Worm (Caenorhabditis elegans): ENCODE results near the gene T25B9.9.
"Not testable (repeated sequence)": the region's sequence is repeated elsewhere in the genome, so short reads cannot be mapped to it uniquely, and the experiment has no call there.

The T25B9.9 gene

DNA sequence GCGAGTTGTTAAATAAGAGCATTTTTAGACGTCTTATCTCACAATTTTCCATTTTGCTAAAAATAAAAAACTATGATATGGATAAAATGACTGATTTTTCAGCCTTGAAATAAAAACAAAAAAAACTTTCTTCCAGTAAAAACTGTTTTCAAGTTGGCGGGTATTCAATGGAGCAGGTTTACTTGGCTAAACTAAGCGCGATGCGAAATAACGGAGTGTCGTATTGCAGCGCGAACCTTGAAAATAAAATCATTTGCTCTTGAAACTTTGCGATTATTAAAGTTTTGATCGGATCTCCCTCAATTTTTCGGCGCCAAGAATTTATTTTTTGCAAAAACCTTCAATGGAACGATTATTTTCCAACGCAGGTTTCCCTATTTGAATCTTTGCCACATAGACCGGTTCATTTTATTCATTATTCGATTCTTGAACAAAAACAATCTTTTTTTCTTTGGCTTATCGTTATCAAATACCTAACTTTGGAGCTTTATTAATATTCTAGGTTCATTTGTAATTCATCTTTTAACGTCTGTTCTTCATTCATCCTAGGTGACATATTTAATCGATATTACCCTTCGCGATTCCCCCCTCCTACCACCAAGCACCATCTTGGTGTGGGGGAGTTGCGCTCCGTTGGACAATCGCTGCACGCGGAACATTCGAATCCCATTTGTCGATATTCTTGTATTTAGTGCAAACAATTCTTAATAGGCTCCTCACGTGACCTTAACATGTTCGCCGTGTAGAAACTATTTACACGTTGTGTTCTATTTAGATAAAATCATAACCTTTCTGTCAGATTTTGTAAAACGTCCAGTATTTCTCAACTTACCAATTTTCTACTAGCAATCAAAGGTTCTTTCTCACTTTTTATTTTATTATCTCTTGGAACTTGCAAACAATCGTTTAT, 34.7 kb upstream of the T25B9.9 start, which contains the start of the genes orc-5 and cyb-1 (continued):
- TF ChIP-seq jun-1 (tag; optimal IDR thresholded peaks at IDR 0.05) (no peak), hmg-11 (tag; optimal IDR thresholded peaks at IDR 0.05) (peak; percentile 46), ceh-16 (tag; optimal IDR thresholded peaks at IDR 0.05) (no peak), ama-1 (optimal IDR thresholded peaks at IDR 0.05) (no peak), eor-1 (tag; optimal IDR thresholded peaks at IDR 0.05) (no peak)

DNA sequence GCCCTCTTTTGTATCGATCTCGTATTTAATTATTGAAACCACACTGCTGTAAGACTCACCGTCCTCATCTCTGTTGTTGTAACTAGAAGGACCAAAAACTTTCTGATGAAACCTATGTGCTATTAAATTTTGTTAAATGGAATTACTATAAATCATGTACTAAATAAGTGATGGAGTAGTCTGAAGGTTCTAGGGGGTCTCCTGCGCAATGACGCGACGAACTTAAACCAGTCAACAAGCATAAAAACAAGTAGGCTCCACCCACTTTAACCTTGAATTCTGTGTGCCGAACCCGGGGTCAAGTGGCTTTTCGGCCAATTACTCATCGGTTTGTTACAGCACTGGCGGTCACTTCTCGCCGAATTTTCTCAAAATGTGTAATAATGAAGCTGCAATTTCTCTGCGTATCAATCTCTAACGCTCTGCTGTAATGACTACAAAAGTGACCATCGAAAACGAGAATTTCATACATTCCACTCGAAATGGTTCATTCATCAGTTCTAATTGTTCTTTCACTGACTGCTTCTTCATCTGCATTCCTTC, 32.4 kb upstream of the T25B9.9 start, which contains the start of gene grl-21:
Gene grl-21, plus strand, starts transcription at position 464 of the 543 bp plus-strand sequence.
- TF ChIP-seq nhr-25 (tag; optimal IDR thresholded peaks at IDR 0.05) (peak; percentile 81), egl-27 (tag; optimal IDR thresholded peaks at IDR 0.05) (no peak)

- TF ChIP-seq ZK546.5 (tag; optimal IDR thresholded peaks at IDR 0.05), result no peak
Observed at ce11 chrIV:10738328-10738727, 31.1 kb upstream of the T25B9.9 start, which contains the start of gene ssp-34. TSS of gene ssp-34 (minus strand) at chrIV:10738602.

ce11 chrIV:10744475-10744874, 25.0 kb upstream of the T25B9.9 start, which contains the start of gene T25B9.3:
TSS of gene T25B9.3 (plus strand) at chrIV:10744775.
- TF ChIP-seq nfya-1 (tag; optimal IDR thresholded peaks at IDR 0.05; ENCODE audit: insufficient read depth) (no peak), nhr-25 (tag; optimal IDR thresholded peaks at IDR 0.05) (no peak), ceh-82 (tag; optimal IDR thresholded peaks at IDR 0.05) (no peak), nhr-43 (tag; optimal IDR thresholded peaks at IDR 0.05; ENCODE audit: poor library complexity, severe bottlenecking) (no peak), tbx-2 (tag; optimal IDR thresholded peaks at IDR 0.05) (no peak)

- TF ChIP-seq ztf-11 (tag; optimal IDR thresholded peaks at IDR 0.05), result no peak
Observed at ce11 chrIV:10745332-10745731, 24.1 kb upstream of the T25B9.9 start.

ce11 chrIV:10750041-10750440, 19.4 kb upstream of the T25B9.9 start, which contains the start of gene T25B9.1:
TSS of gene T25B9.1 (minus strand) at chrIV:10750141.
- TF ChIP-seq unc-62 (GFP tag; optimal IDR thresholded peaks at IDR 0.05) (no peak), nhr-67 (tag; optimal IDR thresholded peaks at IDR 0.05) (no peak), nhr-28 (tag; optimal IDR thresholded peaks at IDR 0.05) (no peak), mml-1 (tag; optimal IDR thresholded peaks at IDR 0.05) (no peak), nhr-43 (tag; optimal IDR thresholded peaks at IDR 0.05; ENCODE audit: poor library complexity, severe bottlenecking) (no peak), ceh-9 (tag; optimal IDR thresholded peaks at IDR 0.05) (no peak), egl-27 (tag; optimal IDR thresholded peaks at IDR 0.05) (no peak), zag-1 (tag; optimal IDR thresholded peaks at IDR 0.05) (no peak), lin-39 (tag; optimal IDR thresholded peaks at IDR 0.05) (no peak), ZK546.5 (tag; optimal IDR thresholded peaks at IDR 0.05) (no peak)

DNA sequence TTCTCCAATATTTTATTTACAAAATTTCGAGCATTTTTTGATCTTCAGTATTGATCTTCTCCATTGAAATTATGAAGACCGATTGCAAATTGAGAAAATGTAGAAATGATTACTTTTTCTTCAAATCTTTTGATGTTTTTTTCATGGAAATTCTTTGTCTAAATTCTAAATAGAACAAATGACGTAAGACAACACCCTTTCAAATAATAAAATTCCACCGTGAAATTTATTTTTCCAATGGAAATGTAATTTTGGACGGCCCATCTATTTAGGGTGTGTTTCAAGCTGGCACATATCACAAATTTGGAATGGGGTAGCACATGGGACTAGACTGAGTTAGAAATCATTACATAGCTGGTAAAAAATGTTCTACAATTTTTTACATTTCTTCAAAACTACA, 17.7 kb upstream of the T25B9.9 start, which contains the start of gene T25B9.2:
Gene T25B9.2, minus strand, starts transcription at position 101 of the 400 bp plus-strand sequence.
- TF ChIP-seq unc-39, lsy-12, elt-3 (tag; optimal IDR thresholded peaks at IDR 0.05): not testable (repeated sequence)

ce11 chrIV:10754685-10755084, 14.8 kb upstream of the T25B9.9 start, which contains the start of gene T25B9.5:
TSS of gene T25B9.5 (minus strand) at chrIV:10754785.
- no peak for TF ChIP-seq R02D3.7 (tag; optimal IDR thresholded peaks at IDR 0.05)
- no peak for TF ChIP-seq nhr-43 (tag; optimal IDR thresholded peaks at IDR 0.05; ENCODE audit: poor library complexity, severe bottlenecking)
- TF ChIP-seq ztf-4 (tag; optimal IDR thresholded peaks at IDR 0.05), result no peak
- no peak for TF ChIP-seq nhr-237 (tag; optimal IDR thresholded peaks at IDR 0.05)
- no peak for TF ChIP-seq ceh-16 (tag; optimal IDR thresholded peaks at IDR 0.05)
- no peak for TF ChIP-seq nhr-76 (tag; optimal IDR thresholded peaks at IDR 0.05)
- TF ChIP-seq jun-1 (tag; optimal IDR thresholded peaks at IDR 0.05), result no peak
- no peak for TF ChIP-seq nhr-12 (tag; optimal IDR thresholded peaks at IDR 0.05)
- no peak for TF ChIP-seq zag-1 (tag; optimal IDR thresholded peaks at IDR 0.05)
- no peak for TF ChIP-seq mml-1 (tag; optimal IDR thresholded peaks at IDR 0.05)
- no peak for TF ChIP-seq unc-39 (tag; optimal IDR thresholded peaks at IDR 0.05)
- no peak for TF ChIP-seq egl-27 (tag; optimal IDR thresholded peaks at IDR 0.05)

All from whole organism, L3 larva.